Fruit fly (Drosophila melanogaster): ENCODE data around the gene sba.
A peak's percentile ranks its signal among the peaks of the same experiment; 100 is the strongest.

sba gene

DNA sequence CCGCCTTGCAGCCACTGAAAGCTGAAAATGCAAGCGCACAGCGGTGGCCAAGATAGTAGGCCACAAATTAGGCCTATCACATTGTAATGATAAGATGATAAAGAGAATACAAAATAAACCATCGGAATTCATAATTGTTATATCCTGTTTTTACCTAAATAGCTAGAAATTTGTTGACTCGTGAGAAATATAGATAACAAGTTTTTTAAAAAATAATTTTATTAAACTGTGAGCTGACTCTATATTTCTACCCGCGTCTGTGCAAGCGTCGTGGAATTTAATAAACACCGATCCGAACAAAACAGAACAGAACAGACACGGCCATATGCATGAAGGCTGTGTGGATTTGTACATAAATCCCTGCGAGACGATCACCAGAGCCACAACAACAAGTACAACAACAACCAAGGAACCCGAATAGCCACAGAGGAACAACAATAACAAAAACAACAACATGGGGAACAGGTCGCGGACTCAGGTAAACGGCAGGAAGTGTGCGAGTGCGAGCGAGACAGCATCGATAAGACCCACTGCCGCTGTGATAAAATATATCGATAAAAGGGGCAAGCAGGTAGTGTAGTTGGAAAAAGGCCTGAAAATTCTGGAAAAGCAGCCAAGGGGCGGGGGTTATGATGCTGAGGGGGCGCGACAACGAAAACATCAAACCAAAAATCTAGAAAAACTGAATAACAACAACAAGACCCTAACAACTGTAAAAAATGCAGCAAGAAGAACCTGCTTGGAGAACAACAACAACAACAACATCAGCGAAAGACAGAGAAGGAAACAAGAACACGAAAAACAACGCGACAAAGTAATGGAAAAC lies 36.3 kb downstream of the sba start (continued):
- TF ChIP-seq stc (GFP tag; IDR thresholded peaks at IDR 0.05) (peak; percentile 70), CG11093 (GFP tag; IDR thresholded peaks at IDR 0.05) (peak; percentile 75), CG9437 (GFP tag; optimal IDR thresholded peaks at IDR 0.05) (peak; percentile 80), CG14860 (GFP tag; IDR thresholded peaks at IDR 0.05; ENCODE audit: partially characterized antibody) (no peak), YL-1 (GFP tag; optimal IDR thresholded peaks at IDR 0.05) (peak; percentile 25), Optix (GFP tag; IDR thresholded peaks at IDR 0.05) (peak; percentile 81), CG43689 (GFP tag; IDR thresholded peaks at IDR 0.05) (peak; percentile 45; the same call in 1 of the 2 replicates), NfI (GFP tag; optimal IDR thresholded peaks at IDR 0.05) (peak; percentile 73), CG4707 (GFP tag; optimal IDR thresholded peaks at IDR 0.05) (peak; percentile 74), esg (GFP tag; conservative IDR thresholded peaks at IDR 0.05) (peak; percentile 79), tin (GFP tag; optimal IDR thresholded peaks at IDR 0.05) (peak; percentile 82), CG33557 (GFP tag; optimal IDR thresholded peaks at IDR 0.05) (peak; percentile 95), nmo (GFP tag; optimal IDR thresholded peaks at IDR 0.05) (peak; percentile 94), CG11398 (GFP tag; optimal IDR thresholded peaks at IDR 0.05) (peak; percentile 56), org-1 (GFP tag; optimal IDR thresholded peaks at IDR 0.05) (peak; percentile 73), grau (tag; optimal IDR thresholded peaks at IDR 0.05) (peak; percentile 88), CG1529 (GFP tag; optimal IDR thresholded peaks at IDR 0.05) (peak; percentile 83), cas (GFP tag; IDR thresholded peaks at IDR 0.05) (no peak), CG11560 (tag; IDR thresholded peaks at IDR 0.05) (peak; percentile 52; the same call in 1 of the 3 replicates), CHES-1-like (GFP tag; optimal IDR thresholded peaks at IDR 0.05) (no peak), CG32772 (GFP tag; IDR thresholded peaks at IDR 0.05) (peak; percentile 79), grn (GFP tag; optimal IDR thresholded peaks at IDR 0.05) (peak; percentile 19), phol (tag; optimal IDR thresholded peaks at IDR 0.05) (peak; percentile 92), rib (GFP tag; IDR thresholded peaks at IDR 0.05) (no peak; the same call in 1 of the 2 replicates), Mad (GFP tag; optimal IDR thresholded peaks at IDR 0.05) (peak; percentile 76), sr (GFP tag; IDR thresholded peaks at IDR 0.05) (no peak; the same call in 2 of the 3 replicates), CG4360 (GFP tag; IDR thresholded peaks at IDR 0.05) (peak; percentile 100), repo (GFP tag; optimal IDR thresholded peaks at IDR 0.05) (peak; percentile 42), CG7839 (tag; optimal IDR thresholded peaks at IDR 0.05) (peak; percentile 91), CG32767 (GFP tag; IDR thresholded peaks at IDR 0.05) (peak; percentile 89), Ravus (GFP tag; IDR thresholded peaks at IDR 0.05) (0 out of 2 replicates have a peak, but pooled peaks have one; percentile 37), Dref (GFP tag; IDR thresholded peaks at IDR 0.05) (no peak), fd64A (GFP tag; optimal IDR thresholded peaks at IDR 0.05) (peak; percentile 65), Antp (GFP tag; optimal IDR thresholded peaks at IDR 0.05) (peak; percentile 65), Dfd (GFP tag; optimal IDR thresholded peaks at IDR 0.05) (no peak), H2.0 (GFP tag; IDR thresholded peaks at IDR 0.05) (no peak; the same call in none of the 2 replicates), GATAe (GFP tag; conservative IDR thresholded peaks at IDR 0.05) (0 out of 2 replicates have a peak, but pooled peaks have one; percentile 10), CG4820 (GFP tag; optimal IDR thresholded peaks at IDR 0.05) (peak; percentile 89), Camta (GFP tag; optimal IDR thresholded peaks at IDR 0.05) (peak; percentile 65), run (tag; optimal IDR thresholded peaks at IDR 0.05) (peak; percentile 87), scrt (GFP tag; optimal IDR thresholded peaks at IDR 0.05) (peak; percentile 55), gcm2 (GFP tag; optimal IDR thresholded peaks at IDR 0.05) (peak; percentile 76), ara (GFP tag; IDR thresholded peaks at IDR 0.05) (peak; percentile 92), pita (GFP tag; optimal IDR thresholded peaks at IDR 0.05) (no peak), NFAT (GFP tag; IDR thresholded peaks at IDR 0.05) (no peak), mam (GFP tag; optimal IDR thresholded peaks at IDR 0.05) (peak; percentile 46), tna (GFP tag; IDR thresholded peaks at IDR 0.05; ENCODE audit: partially characterized antibody) (no peak), CG10979 (tag; optimal IDR thresholded peaks at IDR 0.05) (peak; percentile 97), CG1233 (GFP tag; optimal IDR thresholded peaks at IDR 0.05) (peak; percentile 71), CG3065 (GFP tag; optimal IDR thresholded peaks at IDR 0.05) (peak; percentile 64)

Data from whole organism, embryonic.